Worm (Caenorhabditis elegans) whole organism, young adult: ENCODE results near the gene bec-1.
A peak's percentile ranks its signal among the peaks of the same experiment; 100 is the strongest.

Experiments
- B0019.2 ChIP-seq: fragments of 200-800 bp; sonication (Bioruptor generic); conservative IDR thresholded peaks from 2 replicates; pipeline ENCODE4 v1.3.6; 2022; ENCODE audit warnings: missing genetic modification reagents, missing genetic modification characterization, missing compliant biosample characterization
- B0336.3 ChIP-seq: fragments of 200-800 bp; sonication (Bioruptor generic); IDR thresholded peaks from 2 replicates; pipeline ENCODE4 v1.3.6; 2022; ENCODE audit warnings: missing genetic modification characterization, missing compliant biosample characterization
- C06A6.2 ChIP-seq: fragments of 200-800 bp; sonication (Bioruptor generic); conservative IDR thresholded peaks from 2 replicates; pipeline ENCODE4 v1.3.6; 2022; ENCODE audit warnings: missing genetic modification characterization, missing compliant biosample characterization
- C17E4.6 ChIP-seq: fragments of 200-800 bp; sonication (Bioruptor generic); IDR thresholded peaks from 2 replicates; pipeline ENCODE4 v1.3.6; 2022; ENCODE audit warnings: missing genetic modification reagents, missing genetic modification characterization, missing compliant biosample characterization
- D2030.7 ChIP-seq: fragments of 200-800 bp; sonication (Bioruptor generic); IDR thresholded peaks from 2 replicates; pipeline ENCODE4 v1.3.6; 2022; ENCODE audit warnings: missing genetic modification reagents, missing genetic modification characterization, missing compliant biosample characterization
- F22D6.2 ChIP-seq: sonication (generic microtip); optimal IDR thresholded peaks from 2 replicates; lab custom pipeline; 2016; ENCODE audit warnings: mild to moderate bottlenecking, missing genetic modification characterization, missing compliant biosample characterization
- F49E8.2 ChIP-seq: sonication (generic microtip); optimal IDR thresholded peaks from 3 replicates; lab custom pipeline; 2017; ENCODE audit warnings: missing genetic modification characterization, mild to moderate bottlenecking, missing compliant biosample characterization, antibody characterized with exemption, moderate library complexity; ENCODE audit not compliant: insufficient read depth
- K11D2.4 ChIP-seq: fragments of 200-800 bp; sonication (Bioruptor generic); IDR thresholded peaks from 2 replicates; pipeline ENCODE4 v1.3.6; 2022; ENCODE audit warnings: missing genetic modification reagents, missing genetic modification characterization, missing compliant biosample characterization
- Y53G8AR.9 ChIP-seq: fragments of 200-800 bp; sonication (Bioruptor generic); conservative IDR thresholded peaks from 2 replicates; pipeline ENCODE4 v1.3.6; 2022; ENCODE audit warnings: missing genetic modification reagents, missing genetic modification characterization, missing compliant biosample characterization
- akir-1 ChIP-seq: fragments of 200-800 bp; sonication (Bioruptor generic); optimal IDR thresholded peaks from 2 replicates; lab custom pipeline; 2018; ENCODE audit warnings: mild to moderate bottlenecking, missing genetic modification characterization, moderate library complexity, missing compliant biosample characterization
- ama-1 ChIP-seq, 3 experiments: fragments of 150-350 bp in 1 of 3; sonication (generic microtip) in 2 of 3; optimal IDR thresholded peaks; 2 replicates each; lab custom pipeline; 2014 to 2018; ENCODE audit warnings: missing biosample characterization in 2 of 3, missing genetic modification characterization in 2 of 3, missing genetic modification reagents in 2 of 3
- aptf-2 ChIP-seq: fragments of 200-800 bp; sonication (Bioruptor generic); conservative IDR thresholded peaks from 2 replicates; pipeline ENCODE4 v1.3.6; 2022; ENCODE audit warnings: missing genetic modification reagents, missing genetic modification characterization, missing compliant biosample characterization
- athp-1 ChIP-seq: sonication (generic microtip); optimal IDR thresholded peaks from 2 replicates; lab custom pipeline; 2017; ENCODE audit warnings: mild to moderate bottlenecking, missing genetic modification characterization, missing compliant biosample characterization
- attf-5 ChIP-seq: fragments of 200-800 bp; sonication (Bioruptor generic); optimal IDR thresholded peaks from 2 replicates; lab custom pipeline; 2018; ENCODE audit warnings: mild to moderate bottlenecking, missing genetic modification characterization, missing compliant biosample characterization
- attf-6 ChIP-seq: fragments of 200-800 bp; sonication (Bioruptor generic); IDR thresholded peaks from 2 replicates; pipeline ENCODE4 v1.3.6; 2022; ENCODE audit warnings: missing genetic modification reagents, missing genetic modification characterization, missing compliant biosample characterization
- ccch-3 ChIP-seq: fragments of 200-800 bp; sonication (Bioruptor generic); optimal IDR thresholded peaks from 2 replicates; lab custom pipeline; 2018; ENCODE audit warnings: mild to moderate bottlenecking, missing genetic modification characterization, missing compliant biosample characterization
- cebp-1 ChIP-seq, 2 experiments: fragments of 200-800 bp in 1 of 2; sonication (Bioruptor generic) in 1 of 2; sonication (generic microtip) in 1 of 2; IDR thresholded peaks in 1 of 2; optimal IDR thresholded peaks in 1 of 2; 2 replicates each; pipeline versions ENCODE4 v1.3.6 to Lab custom; 2017 to 2022; ENCODE audit warnings: missing compliant biosample characterization in 2 of 2, missing genetic modification characterization in 2 of 2, mild to moderate bottlenecking in 1 of 2, missing genetic modification reagents in 1 of 2, moderate library complexity in 1 of 2
- ceh-58 ChIP-seq: fragments of 200-800 bp; sonication (Bioruptor generic); IDR thresholded peaks from 2 replicates; pipeline ENCODE4 v1.3.6; 2022; ENCODE audit warnings: missing genetic modification characterization, missing compliant biosample characterization
- die-1 ChIP-seq: sonication (generic microtip); optimal IDR thresholded peaks from 2 replicates; lab custom pipeline; 2016; ENCODE audit warnings: missing genotype, mild to moderate bottlenecking, missing genetic modification characterization, missing compliant biosample characterization
- dox-1 ChIP-seq: fragments of 200-800 bp; sonication (Bioruptor generic); IDR thresholded peaks from 2 replicates; pipeline ENCODE4 v1.3.6; 2022; ENCODE audit warnings: missing genetic modification reagents, missing genetic modification characterization, missing compliant biosample characterization
- efl-1 ChIP-seq: fragments of 150-350 bp; optimal IDR thresholded peaks from 2 replicates; lab custom pipeline; 2014; ENCODE audit warnings: missing biosample characterization, missing genetic modification reagents, missing genetic modification characterization
- ekl-4 ChIP-seq: fragments of 200-800 bp; sonication (Bioruptor generic); IDR thresholded peaks from 2 replicates; pipeline ENCODE4 v1.3.6; 2022; ENCODE audit warnings: missing genetic modification reagents, missing genetic modification characterization, missing compliant biosample characterization
- hlh-12 ChIP-seq: sonication (generic microtip); optimal IDR thresholded peaks from 2 replicates; lab custom pipeline; 2016; ENCODE audit warnings: missing genetic modification characterization, missing compliant biosample characterization
- hlh-26 ChIP-seq: fragments of 200-800 bp; sonication (Bioruptor generic); conservative IDR thresholded peaks from 2 replicates; pipeline ENCODE4 v1.3.6; 2022; ENCODE audit warnings: missing genetic modification reagents, missing genetic modification characterization, missing compliant biosample characterization
- hmg-1.2 ChIP-seq: fragments of 200-800 bp; sonication (Bioruptor generic); IDR thresholded peaks from 2 replicates; pipeline ENCODE4 v1.3.6; 2022; ENCODE audit warnings: missing genetic modification reagents, missing genetic modification characterization, missing compliant biosample characterization
- hsf-1 ChIP-seq: fragments of 200-800 bp; sonication (Bioruptor generic); IDR thresholded peaks from 2 replicates; pipeline ENCODE4 v1.3.6; 2022; ENCODE audit warnings: missing genetic modification reagents, missing genetic modification characterization, missing compliant biosample characterization
- lin-26 ChIP-seq: fragments of 200-800 bp; sonication (Bioruptor generic); IDR thresholded peaks from 2 replicates; pipeline ENCODE4 v1.3.6; 2022; ENCODE audit warnings: missing genetic modification reagents, missing genetic modification characterization, missing compliant biosample characterization
- lin-40 ChIP-seq: sonication (generic microtip); optimal IDR thresholded peaks from 2 replicates; lab custom pipeline; 2016; ENCODE audit warnings: missing genetic modification characterization, mild to moderate bottlenecking, missing compliant biosample characterization, missing genotype, missing genetic modification reagents
- lin-54 ChIP-seq: fragments of 200-800 bp; sonication (Bioruptor generic); optimal IDR thresholded peaks from 2 replicates; lab custom pipeline; 2018; ENCODE audit warnings: mild to moderate bottlenecking, missing genetic modification characterization, missing compliant biosample characterization
- lir-1 ChIP-seq: fragments of 200-800 bp; sonication (Bioruptor generic); conservative IDR thresholded peaks from 2 replicates; pipeline ENCODE4 v1.3.6; 2022; ENCODE audit warnings: missing genetic modification reagents, missing genetic modification characterization, missing compliant biosample characterization
- lsl-1 ChIP-seq: fragments of 200-800 bp; sonication (Bioruptor generic); optimal IDR thresholded peaks from 2 replicates; lab custom pipeline; 2018; ENCODE audit warnings: mild to moderate bottlenecking, missing genetic modification characterization, moderate library complexity, missing compliant biosample characterization
- mxl-1 ChIP-seq: sonication (generic microtip); optimal IDR thresholded peaks from 2 replicates; lab custom pipeline; 2016; ENCODE audit warnings: missing genetic modification characterization, missing compliant biosample characterization
- nfyb-1 ChIP-seq: fragments of 200-800 bp; sonication (Bioruptor generic); IDR thresholded peaks from 2 replicates; pipeline ENCODE4 v1.3.6; 2022; ENCODE audit warnings: missing genetic modification reagents, missing genetic modification characterization, missing compliant biosample characterization
- nhr-120 ChIP-seq: fragments of 200-800 bp; sonication (Bioruptor generic); IDR thresholded peaks from 2 replicates; pipeline ENCODE4 v1.3.6; 2022; ENCODE audit warnings: missing genetic modification characterization, missing compliant biosample characterization
- nhr-90 ChIP-seq: sonication (generic microtip); optimal IDR thresholded peaks from 2 replicates; lab custom pipeline; 2016; ENCODE audit warnings: missing genotype, mild to moderate bottlenecking, missing genetic modification characterization, missing compliant biosample characterization
- pha-4 ChIP-seq: fragments of 150-350 bp; sonication (generic microtip); optimal IDR thresholded peaks from 2 replicates; lab custom pipeline; 2014; ENCODE audit warnings: missing biosample characterization, missing genetic modification reagents, missing genetic modification characterization
- rcor-1 ChIP-seq: fragments of 200-800 bp; sonication (Bioruptor generic); IDR thresholded peaks from 2 replicates; pipeline ENCODE4 v1.3.6; 2022; ENCODE audit warnings: missing genetic modification reagents, missing genetic modification characterization, missing compliant biosample characterization
- repo-1 ChIP-seq: sonication (generic microtip); optimal IDR thresholded peaks from 2 replicates; lab custom pipeline; 2017; ENCODE audit warnings: mild to moderate bottlenecking, missing genetic modification characterization, missing compliant biosample characterization
- snpc-1.1 ChIP-seq: sonication (generic microtip); optimal IDR thresholded peaks from 2 replicates; lab custom pipeline; 2017; ENCODE audit warnings: missing genetic modification characterization, mild to moderate bottlenecking, missing compliant biosample characterization, antibody characterized with exemption, moderate library complexity, missing genotype, missing genetic modification reagents; ENCODE audit not compliant: insufficient read depth
- snpc-3.4 ChIP-seq: sonication (generic microtip); optimal IDR thresholded peaks from 2 replicates; lab custom pipeline; 2017; ENCODE audit warnings: missing genetic modification characterization, mild to moderate bottlenecking, missing compliant biosample characterization, antibody characterized with exemption, moderate library complexity, missing genotype, missing genetic modification reagents
- sptf-2 ChIP-seq: fragments of 200-800 bp; sonication (Bioruptor generic); optimal IDR thresholded peaks from 2 replicates; lab custom pipeline; 2018; ENCODE audit warnings: mild to moderate bottlenecking, missing genetic modification characterization, missing compliant biosample characterization
- tbp1 ChIP-seq: fragments of 200-800 bp; sonication (Bioruptor generic); optimal IDR thresholded peaks from 2 replicates; lab custom pipeline; 2018; ENCODE audit warnings: mild to moderate bottlenecking, missing genetic modification characterization, missing compliant biosample characterization
- xnd-1 ChIP-seq: sonication (generic microtip); optimal IDR thresholded peaks from 2 replicates; lab custom pipeline; 2016; ENCODE audit warnings: missing genotype, missing genetic modification reagents, missing genetic modification characterization, missing compliant biosample characterization
- zfh-2 ChIP-seq: fragments of 200-800 bp; sonication (Bioruptor generic); conservative IDR thresholded peaks from 2 replicates; pipeline ENCODE4 v1.3.6; 2022; ENCODE audit warnings: missing genetic modification reagents, missing genetic modification characterization, missing compliant biosample characterization
- ztf-25 ChIP-seq: fragments of 200-800 bp; sonication (Bioruptor generic); IDR thresholded peaks from 2 replicates; pipeline ENCODE4 v1.3.6; 2022; ENCODE audit warnings: missing genetic modification reagents, missing genetic modification characterization, missing compliant biosample characterization
- ztf-26 ChIP-seq: sonication (generic microtip); optimal IDR thresholded peaks from 2 replicates; lab custom pipeline; 2017; ENCODE audit warnings: missing genetic modification characterization, missing compliant biosample characterization
- ztf-6 ChIP-seq: fragments of 200-800 bp; sonication (Bioruptor generic); IDR thresholded peaks from 2 replicates; pipeline ENCODE4 v1.3.6; 2022; ENCODE audit warnings: missing genetic modification reagents, missing genetic modification characterization, missing compliant biosample characterization

The bec-1 gene

ce11 chrIV:5655966-5656389 is 8.2 kb downstream of the bec-1 start (continued):
- TF ChIP-seq C06A6.2 (GFP tag; lab: Robert Waterston, UW) (peak; percentile 61; the same call in 1 of the 2 replicates), die-1 (tag; lab: Kevin White, UChicago) (no peak), ztf-26 (tag; lab: Kevin White, UChicago) (peak; percentile 68), B0336.3 (GFP tag; lab: Robert Waterston, UW) (no peak), hlh-12 (no peak), pha-4 (tag; lab: Kevin White, UChicago) (no peak), aptf-2 (GFP tag; lab: Robert Waterston, UW) (no peak), zfh-2 (no peak), lin-26 (0 out of 2 replicates have a peak, but pooled peaks have one; percentile 53), F22D6.2 (tag; lab: Kevin White, UChicago) (no peak), attf-6 (GFP tag; lab: Robert Waterston, UW) (no peak), cebp-1 (GFP tag; IDR thresholded peaks at IDR 0.05; lab: Robert Waterston, UW) (peak; percentile 85), cebp-1 (tag; optimal IDR thresholded peaks at IDR 0.05; lab: Kevin White, UChicago) (peak; percentile 94), K11D2.4 (GFP tag; lab: Robert Waterston, UW) (peak; percentile 48; the same call in 1 of the 2 replicates), ccch-3 (GFP tag; lab: Kevin White, UChicago) (no peak), snpc-3.4 (tag; lab: Kevin White, UChicago) (no peak), sptf-2 (no peak), B0019.2 (GFP tag; lab: Robert Waterston, UW) (no peak), hlh-26 (GFP tag; lab: Robert Waterston, UW) (no peak), lsl-1 (GFP tag; lab: Kevin White, UChicago) (no peak), attf-5 (GFP tag; lab: Kevin White, UChicago) (peak; percentile 41), xnd-1 (tag; lab: Kevin White, UChicago) (no peak), C17E4.6 (no peak), ztf-25 (GFP tag; lab: Robert Waterston, UW) (no peak), repo-1 (tag; lab: Kevin White, UChicago) (no peak), hmg-1.2 (GFP tag; lab: Robert Waterston, UW) (no peak), tbp1 (GFP tag; lab: Kevin White, UChicago) (peak; percentile 19), snpc-1.1 (tag; lab: Kevin White, UChicago) (no peak), ztf-6 (no peak), athp-1 (tag; lab: Kevin White, UChicago) (no peak), akir-1 (no peak), lir-1 (GFP tag; lab: Robert Waterston, UW) (no peak), dox-1 (GFP tag; lab: Robert Waterston, UW) (0 out of 2 replicates have a peak, but pooled peaks have one; percentile 19), rcor-1 (no peak), lin-54 (GFP tag; lab: Kevin White, UChicago) (peak; percentile 71), F49E8.2 (tag; lab: Kevin White, UChicago) (no peak), hsf-1 (GFP tag; lab: Robert Waterston, UW) (no peak), nfyb-1 (GFP tag; lab: Robert Waterston, UW) (peak; percentile 59; the same call in 1 of the 2 replicates), efl-1 (GFP tag; lab: Kevin White, UChicago) (no peak), D2030.7 (GFP tag; lab: Robert Waterston, UW) (no peak), mxl-1 (tag; lab: Kevin White, UChicago) (no peak), ama-1 (optimal IDR thresholded peaks at IDR 0.05; lab: Kevin White, UChicago) (peak; percentile 60), ama-1 (GFP tag; optimal IDR thresholded peaks at IDR 0.05; lab: Kevin White, UChicago) (no peak), ceh-58 (GFP tag; lab: Robert Waterston, UW) (no peak), lin-40 (peak; percentile 66), nhr-120 (GFP tag; lab: Robert Waterston, UW) (no peak), nhr-90 (tag; lab: Kevin White, UChicago) (peak; percentile 23), Y53G8AR.9 (GFP tag; lab: Robert Waterston, UW) (no peak), ekl-4 (GFP tag; lab: Robert Waterston, UW) (no peak)
